Fruit fly (Drosophila melanogaster): ENCODE measurements around the gene scpr-B.

Gene scpr-B

dm6 chr3R:11195792-11196191, 45.0 kb downstream of the scpr-B start, which contains the start of gene CG18577:
TSS of gene CG18577 (plus strand) at chr3R:11196092.
- no peak for TF ChIP-seq CG10348 (GFP tag; IDR thresholded peaks at IDR 0.05)
- TF ChIP-seq fd96Ca (GFP tag; IDR thresholded peaks at IDR 0.05): no peak
- TF ChIP-seq EcR (GFP tag; optimal IDR thresholded peaks at IDR 0.05): no peak
- TF ChIP-seq gl (tag; optimal IDR thresholded peaks at IDR 0.05): no peak
- no peak for TF ChIP-seq CG4496 (GFP tag; IDR thresholded peaks at IDR 0.05)
- no peak for TF ChIP-seq Pif1A (GFP tag; optimal IDR thresholded peaks at IDR 0.05)
- TF ChIP-seq CG14655 (GFP tag; optimal IDR thresholded peaks at IDR 0.05): no peak
- no peak for TF ChIP-seq CG34367 (tag; optimal IDR thresholded peaks at IDR 0.05)
- no peak for TF ChIP-seq CG32121 (GFP tag; IDR thresholded peaks at IDR 0.05)
- TF ChIP-seq D1 (tag; optimal IDR thresholded peaks at IDR 0.05): no peak
- TF ChIP-seq Snoo (tag; optimal IDR thresholded peaks at IDR 0.05): no peak
- no peak for TF ChIP-seq CG9948 (tag; optimal IDR thresholded peaks at IDR 0.05)

Measured in whole organism, pupa.